Worm (Caenorhabditis elegans) whole organism, L4/young adult: ENCODE data around the gene crn-4.

Experiments
- W03F9.2 ChIP-seq: fragments of 150-350 bp; optimal IDR thresholded peaks from 2 replicates; lab custom pipeline; 2014; ENCODE audit warnings: missing biosample characterization, missing genetic modification characterization
- dao-5 ChIP-seq: sonication (generic microtip); optimal IDR thresholded peaks from 2 replicates; lab custom pipeline; 2016; ENCODE audit warnings: missing genotype, missing genetic modification characterization, moderate library complexity, missing compliant biosample characterization
- him-1 ChIP-seq: sonication (generic microtip); optimal IDR thresholded peaks from 2 replicates; lab custom pipeline; 2016; ENCODE audit warnings: missing genotype, missing genetic modification reagents, missing genetic modification characterization, missing compliant biosample characterization

ce11 chrX:2258404-2258803, 503 bp upstream of the crn-4 start:
- no peak for TF ChIP-seq him-1
- TF ChIP-seq dao-5 (tag; lab: Kevin White, UChicago), result no peak
- no peak for TF ChIP-seq W03F9.2 (tag; lab: Kevin White, UChicago)
